Fruit fly (Drosophila melanogaster) Kc167 (cell line): ENCODE data around the gene CG1824.

Source experiments
- Myc ChIP-seq: fragments of >200 bp; optimal IDR thresholded peaks from 2 replicates; lab custom pipeline; 2017; ENCODE audit warnings: missing external identifiers
- Sin3A ChIP-seq: fragments of >200 bp; optimal IDR thresholded peaks from 2 replicates; lab custom pipeline; 2018; ENCODE audit warnings: missing external identifiers
- h ChIP-seq: fragments of >200 bp; optimal IDR thresholded peaks from 3 replicates; lab custom pipeline; 2018; ENCODE audit warnings: missing external identifiers
- insv ChIP-seq: fragments of >200 bp; optimal IDR thresholded peaks from 3 replicates; lab custom pipeline; 2018; ENCODE audit warnings: missing external identifiers
- psq ChIP-seq: fragments of >200 bp; optimal IDR thresholded peaks from 2 replicates; lab custom pipeline; 2017; ENCODE audit warnings: missing external identifiers
- ttk ChIP-seq: sonication (Bioruptor generic); optimal IDR thresholded peaks from 2 replicates; lab custom pipeline; 2017; ENCODE audit warnings: missing external identifiers

The CG1824 gene

DNA sequence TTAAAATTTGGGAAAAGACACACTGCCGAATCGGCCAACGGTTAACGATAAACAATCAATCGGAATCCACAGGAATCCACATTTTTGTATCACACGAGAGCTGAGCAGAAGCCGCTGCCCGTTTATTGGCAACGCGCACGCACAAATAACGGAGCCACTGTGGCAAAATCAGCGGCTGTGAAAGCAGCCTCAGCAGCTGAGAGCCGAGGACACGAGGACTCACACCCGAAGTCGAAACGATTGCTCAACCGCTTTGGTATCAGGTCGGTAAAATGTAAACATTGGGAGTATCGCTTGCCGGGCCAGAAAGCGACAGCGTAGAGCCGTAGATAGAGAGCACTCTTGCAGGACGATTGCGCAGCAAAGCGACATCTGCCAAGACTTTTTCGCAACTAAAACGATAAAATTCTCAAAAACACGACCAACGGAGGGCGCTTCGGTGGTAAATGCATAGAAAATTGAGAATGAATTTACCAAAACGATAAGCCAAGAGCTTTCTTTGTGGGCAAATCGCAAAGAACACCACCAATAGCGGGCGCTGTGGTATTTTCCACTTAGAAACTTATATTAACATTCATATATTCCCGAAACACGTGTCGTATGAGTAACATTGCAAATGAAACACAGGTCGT lies 27.0 kb downstream of the CG1824 start, which contains the start of gene hwt:
Gene hwt, minus strand, starts transcription at position 161 of the 632 bp plus-strand sequence.
- TF ChIP-seq Myc (lab: Kevin White, UChicago) (no peak), Sin3A (lab: Kevin White, UChicago) (no peak), ttk (lab: Kevin White, UChicago) (no peak), insv (no peak), h (no peak), psq (no peak)

DNA sequence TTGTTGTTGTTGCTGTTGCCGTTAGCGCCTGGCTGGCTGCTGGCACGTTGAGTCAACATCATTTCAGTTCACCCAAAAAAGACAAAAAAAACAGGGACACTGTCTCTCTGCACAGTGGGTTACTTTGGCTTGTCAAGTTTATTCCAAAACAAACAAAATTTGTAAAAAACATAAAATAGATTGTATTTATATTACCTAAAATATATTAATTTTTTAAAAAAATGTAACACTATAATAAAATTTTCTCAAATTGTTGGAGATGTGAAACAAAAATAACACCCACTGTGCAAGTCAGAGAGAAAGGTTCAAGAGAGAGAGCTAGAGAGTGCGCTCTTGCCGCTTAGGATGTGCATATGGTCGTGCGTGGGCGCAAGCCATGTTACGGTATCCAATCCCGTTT lies 27.8 kb downstream of the CG1824 start:
- TF ChIP-seq h, result no peak
- no peak for TF ChIP-seq Myc (lab: Kevin White, UChicago)
- TF ChIP-seq Sin3A (lab: Kevin White, UChicago), result no peak
- TF ChIP-seq ttk (lab: Kevin White, UChicago), result no peak
- no peak for TF ChIP-seq psq
- TF ChIP-seq insv, result no peak

DNA sequence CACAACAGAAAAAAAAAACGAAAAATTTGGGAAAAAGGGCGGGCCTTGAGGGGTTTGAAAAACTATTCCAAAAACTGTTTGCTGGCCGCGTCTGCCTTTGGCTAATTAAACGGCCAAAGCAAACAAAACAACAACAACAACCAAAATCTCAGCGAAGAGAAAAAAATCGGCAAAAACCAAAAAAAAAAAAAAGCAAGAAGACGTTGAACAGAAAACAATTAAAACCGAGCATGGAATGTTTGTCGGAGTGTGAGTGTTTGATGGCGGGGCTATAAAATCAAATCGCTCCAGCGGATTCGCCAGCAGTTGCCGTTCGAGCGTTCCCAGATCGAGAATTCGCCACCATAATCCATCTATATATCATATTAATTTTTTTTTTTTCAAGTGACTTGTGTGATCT lies 42.6 kb downstream of the CG1824 start, which contains the start of gene Cpr11B:
Gene Cpr11B, plus strand, starts transcription at position 301 of the 400 bp plus-strand sequence.
- TF ChIP-seq insv (no peak), Myc (lab: Kevin White, UChicago) (no peak), h (no peak), Sin3A (lab: Kevin White, UChicago) (no peak), psq (no peak), ttk (lab: Kevin White, UChicago) (no peak)

DNA sequence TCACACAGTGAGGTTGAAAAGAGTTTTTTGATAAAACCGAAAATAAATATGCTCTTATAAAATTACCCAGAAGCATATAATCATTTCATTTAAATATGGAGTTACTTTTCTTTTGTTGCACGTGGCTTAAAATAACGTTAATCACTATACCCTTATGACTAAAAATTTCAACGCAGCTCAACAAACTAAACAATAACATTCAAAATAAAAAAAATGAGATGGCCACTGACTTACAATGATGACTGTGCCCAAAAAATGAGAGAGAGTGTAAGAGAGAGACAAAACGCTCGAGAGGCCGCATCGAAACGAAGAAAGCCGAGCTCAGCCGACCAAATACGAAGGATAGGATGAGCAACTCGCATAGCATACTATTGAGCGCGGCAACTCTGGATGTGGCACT lies 47.8 kb downstream of the CG1824 start:
- no peak for TF ChIP-seq insv
- TF ChIP-seq Sin3A (lab: Kevin White, UChicago), result no peak
- no peak for TF ChIP-seq Myc (lab: Kevin White, UChicago)
- TF ChIP-seq psq, result no peak
- no peak for TF ChIP-seq h
- no peak for TF ChIP-seq ttk (lab: Kevin White, UChicago)

DNA sequence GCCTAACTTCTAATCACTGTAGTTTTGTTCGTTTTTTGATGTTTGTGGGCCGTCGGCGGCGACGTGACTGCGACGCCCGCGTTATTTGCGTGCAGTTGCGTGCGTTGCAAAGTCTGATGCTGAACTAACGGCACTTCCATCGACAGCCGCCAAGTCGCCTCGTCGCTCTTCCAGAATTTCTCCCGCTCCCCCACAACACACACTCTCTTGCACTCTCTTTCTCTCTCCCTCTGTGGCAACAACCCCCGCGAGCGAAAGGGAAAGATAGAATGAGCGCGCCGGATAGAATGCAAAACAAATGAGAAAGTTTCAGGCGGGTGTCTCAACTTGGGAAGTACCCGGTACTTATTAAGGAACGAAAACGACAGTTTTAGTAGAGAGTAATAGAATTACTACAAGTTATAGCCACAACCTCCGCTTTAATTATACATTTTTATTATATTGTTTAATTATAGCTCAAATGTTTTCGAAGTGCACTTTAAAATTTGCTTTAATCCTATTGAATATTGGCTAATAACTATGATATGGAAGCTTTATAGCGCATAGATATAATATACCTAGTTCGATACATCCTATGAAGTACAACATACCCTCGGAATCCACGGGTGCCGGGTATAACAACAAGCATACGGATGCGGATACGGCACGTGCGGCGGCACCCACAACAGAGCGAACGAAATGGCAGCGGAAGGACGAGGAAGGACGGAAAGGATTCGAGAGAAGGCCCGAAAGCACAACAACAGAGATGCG lies 48.4 kb downstream of the CG1824 start:
- TF ChIP-seq h (no peak), psq (no peak), Myc (lab: Kevin White, UChicago) (no peak), ttk (lab: Kevin White, UChicago) (no peak), insv (no peak), Sin3A (lab: Kevin White, UChicago) (no peak)

DNA sequence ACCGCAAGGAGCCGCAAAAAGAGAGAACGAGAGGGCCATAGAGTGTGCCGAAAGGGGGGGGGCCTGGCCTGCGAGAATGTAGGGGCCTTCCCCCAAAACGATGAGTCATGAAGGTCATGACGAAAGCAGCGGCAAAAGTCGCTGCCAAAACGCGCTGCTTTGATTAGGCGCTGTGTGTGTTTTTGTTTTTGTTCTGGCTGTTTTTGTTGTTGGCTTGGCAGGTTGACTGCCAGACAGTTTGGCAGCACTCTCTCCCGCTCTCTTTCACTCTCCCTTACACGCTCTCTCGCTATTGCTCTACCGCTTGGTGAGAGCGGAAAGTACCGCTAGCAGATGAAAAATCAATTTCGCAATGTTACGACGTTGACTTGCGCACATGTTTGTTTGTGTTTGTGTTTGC lies 49.3 kb downstream of the CG1824 start:
- no peak for TF ChIP-seq psq
- TF ChIP-seq h, result no peak
- no peak for TF ChIP-seq ttk (lab: Kevin White, UChicago)
- TF ChIP-seq Myc (lab: Kevin White, UChicago), result no peak
- no peak for TF ChIP-seq Sin3A (lab: Kevin White, UChicago)
- TF ChIP-seq insv, result no peak
